Fruit fly (Drosophila melanogaster) whole organism, embryonic: Measurements from ENCODE around the gene CG31287.

Experiments used
- Abd-B ChIP-seq: fragments of 200-800 bp; sonication (Bioruptor generic); optimal IDR thresholded peaks from 2 replicates; lab custom pipeline; 2018; ENCODE audit warnings: missing biosample characterization, mild to moderate bottlenecking, missing genetic modification characterization, moderate library complexity
- Atf-2 ChIP-seq: fragments of 200-800 bp; sonication (Bioruptor generic); optimal IDR thresholded peaks from 2 replicates; lab custom pipeline; 2016; ENCODE audit warnings: missing biosample characterization, missing genetic modification characterization
- B-H2 ChIP-seq: fragments of 200-800 bp; sonication (Bioruptor generic); optimal IDR thresholded peaks from 2 replicates; lab custom pipeline; 2018; ENCODE audit warnings: missing biosample characterization, mild to moderate bottlenecking, missing genetic modification characterization
- Blimp-1 ChIP-seq: fragments of 200-800 bp; sonication (Bioruptor generic); optimal IDR thresholded peaks from 3 replicates; lab custom pipeline; 2018; ENCODE audit warnings: missing biosample characterization, missing genetic modification characterization, mild to moderate bottlenecking, moderate library complexity, missing genetic modification reagents
- CG10543 ChIP-seq: fragments of 200-800 bp; sonication (Bioruptor generic); optimal IDR thresholded peaks from 3 replicates; lab custom pipeline; 2017; ENCODE audit warnings: missing biosample characterization, mild to moderate bottlenecking, missing genetic modification characterization, moderate library complexity
- CG12769 ChIP-seq: fragments of 200-800 bp; sonication (Bioruptor generic); optimal IDR thresholded peaks from 2 replicates; lab custom pipeline; 2019; ENCODE audit warnings: missing biosample characterization, mild to moderate bottlenecking, missing genetic modification characterization, moderate library complexity
- CG15514 ChIP-seq: fragments of 200-800 bp; sonication (Bioruptor generic); optimal IDR thresholded peaks from 3 replicates; lab custom pipeline; 2017; ENCODE audit warnings: missing biosample characterization, missing genetic modification characterization, mild to moderate bottlenecking, moderate library complexity, missing genetic modification reagents
- CG17385 ChIP-seq: fragments of 200-800 bp; sonication (Bioruptor generic); optimal IDR thresholded peaks from 3 replicates; lab custom pipeline; 2018; ENCODE audit warnings: missing biosample characterization, mild to moderate bottlenecking, missing genetic modification characterization
- CG2199 ChIP-seq: fragments of 200-800 bp; sonication (Bioruptor generic); IDR thresholded peaks from 3 replicates; pipeline ENCODE4 v1.3.6; 2022; ENCODE audit warnings: missing biosample characterization, missing genetic modification characterization
- CG4854 ChIP-seq: fragments of 200-800 bp; sonication (Bioruptor generic); optimal IDR thresholded peaks from 2 replicates; lab custom pipeline; 2016; ENCODE audit warnings: missing biosample characterization, missing genetic modification characterization, inconsistent platforms
- CG5180 ChIP-seq: fragments of 200-800 bp; sonication (Bioruptor generic); optimal IDR thresholded peaks from 3 replicates; lab custom pipeline; 2017; ENCODE audit warnings: missing biosample characterization, missing genetic modification characterization, mild to moderate bottlenecking, moderate library complexity, missing genetic modification reagents
- CG6683 ChIP-seq: fragments of 200-800 bp; sonication (Bioruptor generic); optimal IDR thresholded peaks from 2 replicates; lab custom pipeline; 2017; ENCODE audit warnings: missing biosample characterization, mild to moderate bottlenecking, missing genetic modification characterization, missing genetic modification reagents
- CG7372 ChIP-seq: fragments of 200-800 bp; sonication (Bioruptor generic); IDR thresholded peaks from 2 replicates; pipeline ENCODE4 v1.3.6; 2022; ENCODE audit warnings: missing biosample characterization, missing genetic modification characterization
- CG8478 ChIP-seq: fragments of >200 bp; optimal IDR thresholded peaks from 2 replicates; lab custom pipeline; 2018
- CG9215 ChIP-seq: fragments of 200-800 bp; sonication (Bioruptor generic); IDR thresholded peaks from 2 replicates; pipeline ENCODE4 v1.3.6; 2022; ENCODE audit warnings: missing biosample characterization, missing genetic modification characterization
- Dbx ChIP-seq: fragments of 200-800 bp; sonication (Bioruptor generic); IDR thresholded peaks from 3 replicates; pipeline ENCODE4 v1.3.6; 2022; ENCODE audit warnings: missing biosample characterization, missing genetic modification characterization
- Kr ChIP-seq: fragments of 200-800 bp; sonication (Bioruptor generic); optimal IDR thresholded peaks from 2 replicates; lab custom pipeline; 2017; ENCODE audit warnings: missing biosample characterization, mild to moderate bottlenecking, missing genetic modification characterization
- Mad ChIP-seq: fragments of 200-800 bp; sonication (Bioruptor generic); optimal IDR thresholded peaks from 2 replicates; lab custom pipeline; 2016; ENCODE audit warnings: missing biosample characterization, missing genetic modification characterization
- NC2α ChIP-seq: fragments of 200-800 bp; sonication (Bioruptor generic); optimal IDR thresholded peaks from 2 replicates; lab custom pipeline; 2016; ENCODE audit warnings: missing biosample characterization, missing genetic modification characterization
- Six4 ChIP-seq: fragments of 200-800 bp; sonication (Bioruptor generic); optimal IDR thresholded peaks from 2 replicates; lab custom pipeline; 2016; ENCODE audit warnings: missing biosample characterization, missing genetic modification characterization
- Tbp ChIP-seq: fragments of >200 bp; optimal IDR thresholded peaks from 2 replicates; lab custom pipeline; 2018; ENCODE audit warnings: missing biosample characterization, missing genetic modification characterization
- Trl ChIP-seq, 3 experiments: fragments of >200 bp in 2 of 3; fragments of 200-800 bp in 1 of 3; sonication (Bioruptor generic) in 1 of 3; optimal IDR thresholded peaks; 2 replicates in 1 of 3; 3 replicates in 2 of 3; lab custom pipeline; 2016 to 2017; ENCODE audit warnings: missing biosample characterization in 1 of 3, missing genetic modification characterization in 1 of 3
- Xbp1 ChIP-seq: fragments of 200-800 bp; sonication (Bioruptor generic); optimal IDR thresholded peaks from 3 replicates; lab custom pipeline; 2016; ENCODE audit warnings: missing biosample characterization, mild to moderate bottlenecking, missing genetic modification characterization
- al ChIP-seq: fragments of 200-800 bp; sonication (Bioruptor generic); IDR thresholded peaks from 2 replicates; pipeline ENCODE4 v1.3.6; 2022; ENCODE audit warnings: missing biosample characterization, missing genetic modification characterization
- cad ChIP-seq: fragments of >200 bp; optimal IDR thresholded peaks from 2 replicates; lab custom pipeline; 2017; ENCODE audit warnings: missing biosample characterization, missing genetic modification characterization
- cas ChIP-seq: fragments of 200-800 bp; sonication (Bioruptor generic); IDR thresholded peaks from 2 replicates; pipeline ENCODE4 v1.3.6; 2022; ENCODE audit warnings: missing biosample characterization, missing genetic modification characterization
- chinmo ChIP-seq: fragments of 200-800 bp; sonication (Bioruptor generic); IDR thresholded peaks from 4 replicates; pipeline ENCODE4 v1.3.6; 2022; ENCODE audit warnings: missing biosample characterization, missing genetic modification characterization; ENCODE audit not compliant: partially characterized antibody
- esg ChIP-seq: fragments of 200-800 bp; sonication (Bioruptor generic); conservative IDR thresholded peaks from 2 replicates; pipeline ENCODE4 v1.3.6; 2022; ENCODE audit warnings: missing biosample characterization, missing genetic modification characterization
- exex ChIP-seq: fragments of 200-800 bp; sonication (Bioruptor generic); optimal IDR thresholded peaks from 4 replicates; lab custom pipeline; 2018; ENCODE audit warnings: missing biosample characterization, mild to moderate bottlenecking, missing genetic modification characterization, moderate library complexity
- gem ChIP-seq: fragments of 200-800 bp; sonication (Bioruptor generic); optimal IDR thresholded peaks from 2 replicates; lab custom pipeline; 2019; ENCODE audit warnings: missing biosample characterization, mild to moderate bottlenecking, missing genetic modification characterization, moderate library complexity
- grn ChIP-seq: fragments of 200-800 bp; sonication (Bioruptor generic); optimal IDR thresholded peaks from 3 replicates; lab custom pipeline; 2017; ENCODE audit warnings: missing biosample characterization, missing genetic modification characterization
- gsb-n ChIP-seq: fragments of 200-800 bp; sonication (Bioruptor generic); optimal IDR thresholded peaks from 3 replicates; lab custom pipeline; 2018; ENCODE audit warnings: missing biosample characterization, mild to moderate bottlenecking, missing genetic modification characterization
- hbn ChIP-seq: fragments of 200-800 bp; sonication (Bioruptor generic); IDR thresholded peaks from 2 replicates; pipeline ENCODE4 v1.3.6; 2022; ENCODE audit warnings: missing biosample characterization, missing genetic modification characterization; ENCODE audit not compliant: partially characterized antibody
- ind ChIP-seq: fragments of 200-800 bp; sonication (Bioruptor generic); optimal IDR thresholded peaks from 3 replicates; lab custom pipeline; 2016; ENCODE audit warnings: missing biosample characterization, missing genetic modification characterization
- lab ChIP-seq: fragments of 200-800 bp; sonication (Bioruptor generic); optimal IDR thresholded peaks from 3 replicates; lab custom pipeline; 2017; ENCODE audit warnings: missing biosample characterization, missing genetic modification characterization, mild to moderate bottlenecking, moderate library complexity, missing genetic modification reagents
- mirr ChIP-seq: fragments of 200-800 bp; sonication (Bioruptor generic); optimal IDR thresholded peaks from 3 replicates; lab custom pipeline; 2018; ENCODE audit warnings: missing biosample characterization, mild to moderate bottlenecking, missing genetic modification characterization
- salm ChIP-seq: fragments of 200-800 bp; sonication (Bioruptor generic); optimal IDR thresholded peaks from 2 replicates; lab custom pipeline; 2018; ENCODE audit warnings: missing biosample characterization, mild to moderate bottlenecking, missing genetic modification characterization
- ssp ChIP-seq: fragments of 200-800 bp; sonication (Bioruptor generic); IDR thresholded peaks from 2 replicates; pipeline ENCODE4 v1.3.6; 2022; ENCODE audit warnings: missing biosample characterization, missing genetic modification characterization
- z ChIP-seq: fragments of 200-800 bp; sonication (Bioruptor generic); IDR thresholded peaks from 3 replicates; pipeline ENCODE4 v1.3.6; 2022; ENCODE audit warnings: missing biosample characterization, missing genetic modification characterization

Gene CG31287

dm6 chr3R:16168088-16168487, 35.1 kb upstream of the CG31287 start (continued):
- no peak for TF ChIP-seq CG6683
- TF ChIP-seq Abd-B (GFP tag; lab: Kevin White, UChicago): no peak
- TF ChIP-seq Mad (GFP tag; lab: Kevin White, UChicago): no peak
- no peak for TF ChIP-seq ssp (GFP tag; lab: Robert Waterston, UW)
- TF ChIP-seq Tbp (GFP tag; lab: Kevin White, UChicago): no peak
- no peak for TF ChIP-seq CG5180 (GFP tag; lab: Kevin White, UChicago)
- no peak for TF ChIP-seq al (GFP tag; lab: Robert Waterston, UW)
- no peak for TF ChIP-seq CG7372
- TF ChIP-seq Six4 (GFP tag; lab: Kevin White, UChicago): no peak
- TF ChIP-seq lab (GFP tag; lab: Kevin White, UChicago): peak; percentile 64
- TF ChIP-seq Atf-2 (GFP tag; lab: Kevin White, UChicago): no peak
- no peak for TF ChIP-seq esg (GFP tag; lab: Robert Waterston, UW)
- no peak for TF ChIP-seq cad (GFP tag; lab: Kevin White, UChicago)
- no peak for TF ChIP-seq B-H2 (GFP tag; lab: Kevin White, UChicago)
- no peak for TF ChIP-seq hbn (GFP tag; lab: Robert Waterston, UW)
- TF ChIP-seq CG2199 (GFP tag; lab: Robert Waterston, UW): no peak
- TF ChIP-seq salm (tag; lab: Kevin White, UChicago): no peak
- peak; percentile 30 for TF ChIP-seq CG15514 (GFP tag; lab: Kevin White, UChicago)
- TF ChIP-seq cas: no peak
- TF ChIP-seq gem (tag; lab: Kevin White, UChicago): no peak
- no peak for TF ChIP-seq ind (GFP tag; lab: Kevin White, UChicago)
- peak; percentile 21 for TF ChIP-seq CG10543
- TF ChIP-seq Kr (GFP tag; lab: Kevin White, UChicago): no peak
- peak; percentile 61 for TF ChIP-seq CG12769 (tag; lab: Kevin White, UChicago)
- TF ChIP-seq, all 482 proteins: peak for 17

dm6 chr3R:16171747-16172146, 31.4 kb upstream of the CG31287 start, which contains the start of gene CG8925:
Gene CG8925, plus strand, starts transcription at chr3R:16171991.
- TF ChIP-seq Xbp1 (GFP tag; lab: Kevin White, UChicago) (no peak), grn (GFP tag; lab: Kevin White, UChicago) (peak; percentile 21), z (GFP tag; lab: Robert Waterston, UW) (peak; percentile 89), gsb-n (tag; lab: Kevin White, UChicago) (no peak), Dbx (GFP tag; lab: Robert Waterston, UW) (no peak), CG4854 (GFP tag; lab: Kevin White, UChicago) (no peak), chinmo (GFP tag; lab: Robert Waterston, UW) (peak; percentile 69; the same call in 1 of the 4 replicates), CG9215 (GFP tag; lab: Robert Waterston, UW) (peak; percentile 69)

- TF ChIP-seq CG17385 (GFP tag; lab: Kevin White, UChicago) (peak; percentile 22), NC2α (GFP tag; lab: Kevin White, UChicago) (no peak), mirr (peak; percentile 90), exex (tag; lab: Kevin White, UChicago) (peak; percentile 91)
These were observed 29.7 kb upstream of the CG31287 start for dm6 chr3R:16173500-16173899.

DNA sequence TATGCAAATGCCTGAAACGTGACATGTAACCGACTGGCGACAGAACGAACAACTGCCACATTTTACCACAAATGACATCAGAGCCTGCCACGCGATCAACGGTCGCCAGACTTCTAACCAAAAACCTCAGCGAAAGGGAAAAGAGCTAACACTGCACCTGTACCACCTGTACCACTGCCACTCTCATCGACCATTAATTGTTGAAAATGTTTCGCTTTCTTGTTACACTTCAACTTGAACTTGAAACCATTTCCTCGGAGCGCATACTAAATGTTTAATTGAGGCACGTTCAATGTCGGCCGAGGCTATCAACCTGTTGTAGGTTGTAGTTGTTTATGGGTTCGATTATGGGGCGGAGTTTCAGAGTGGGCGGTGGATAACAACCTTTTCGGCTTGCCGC, 26.6 kb upstream of the CG31287 start:
- peak; percentile 66 for TF ChIP-seq CG8478 (lab: Kevin White, UChicago)
- peak; percentile 64 for TF ChIP-seq Blimp-1 (GFP tag; lab: Kevin White, UChicago)
- no peak for TF ChIP-seq Trl (optimal IDR thresholded peaks at IDR 0.05; lab: Kevin White, UChicago)
- no peak for TF ChIP-seq Trl (GFP tag; optimal IDR thresholded peaks at IDR 0.05; lab: Kevin White, UChicago)
